Worm (Caenorhabditis elegans) whole organism, young adult: ENCODE measurements around the gene C08E8.9.

ENCODE experiments used
- B0019.2 ChIP-seq: fragments of 200-800 bp; sonication (Bioruptor generic); conservative IDR thresholded peaks from 2 replicates; pipeline ENCODE4 v1.3.6; 2022; ENCODE audit warnings: missing genetic modification reagents, missing genetic modification characterization, missing compliant biosample characterization
- B0035.1 ChIP-seq: sonication (generic microtip); optimal IDR thresholded peaks from 2 replicates; lab custom pipeline; 2016; ENCODE audit warnings: missing genetic modification characterization, mild to moderate bottlenecking, missing compliant biosample characterization, missing genotype, missing genetic modification reagents
- C17E4.6 ChIP-seq: fragments of 200-800 bp; sonication (Bioruptor generic); IDR thresholded peaks from 2 replicates; pipeline ENCODE4 v1.3.6; 2022; ENCODE audit warnings: missing genetic modification reagents, missing genetic modification characterization, missing compliant biosample characterization
- D2030.7 ChIP-seq: fragments of 200-800 bp; sonication (Bioruptor generic); IDR thresholded peaks from 2 replicates; pipeline ENCODE4 v1.3.6; 2022; ENCODE audit warnings: missing genetic modification reagents, missing genetic modification characterization, missing compliant biosample characterization
- F39B2.1 ChIP-seq: fragments of 200-800 bp; sonication (Bioruptor generic); IDR thresholded peaks from 2 replicates; pipeline ENCODE4 v1.3.6; 2022; ENCODE audit warnings: missing genetic modification reagents, missing genetic modification characterization, missing compliant biosample characterization
- F49E8.2 ChIP-seq: sonication (generic microtip); optimal IDR thresholded peaks from 3 replicates; lab custom pipeline; 2017; ENCODE audit warnings: missing genetic modification characterization, mild to moderate bottlenecking, missing compliant biosample characterization, antibody characterized with exemption, moderate library complexity; ENCODE audit not compliant: insufficient read depth
- K11D2.4 ChIP-seq: fragments of 200-800 bp; sonication (Bioruptor generic); IDR thresholded peaks from 2 replicates; pipeline ENCODE4 v1.3.6; 2022; ENCODE audit warnings: missing genetic modification reagents, missing genetic modification characterization, missing compliant biosample characterization
- T26A5.8 ChIP-seq: sonication (generic microtip); optimal IDR thresholded peaks from 2 replicates; lab custom pipeline; 2016; ENCODE audit warnings: missing genetic modification characterization, missing compliant biosample characterization
- Y53G8AR.9 ChIP-seq: fragments of 200-800 bp; sonication (Bioruptor generic); conservative IDR thresholded peaks from 2 replicates; pipeline ENCODE4 v1.3.6; 2022; ENCODE audit warnings: missing genetic modification reagents, missing genetic modification characterization, missing compliant biosample characterization
- Y67H2A.10 ChIP-seq: fragments of 200-800 bp; sonication (Bioruptor generic); conservative IDR thresholded peaks from 2 replicates; pipeline ENCODE4 v1.3.6; 2022; ENCODE audit warnings: missing genetic modification reagents, missing genetic modification characterization, missing compliant biosample characterization
- Y79H2A.3 ChIP-seq: fragments of 200-800 bp; sonication (Bioruptor generic); conservative IDR thresholded peaks from 2 replicates; pipeline ENCODE4 v1.3.6; 2022; ENCODE audit warnings: missing genetic modification reagents, missing genetic modification characterization, missing compliant biosample characterization
- akir-1 ChIP-seq: fragments of 200-800 bp; sonication (Bioruptor generic); optimal IDR thresholded peaks from 2 replicates; lab custom pipeline; 2018; ENCODE audit warnings: mild to moderate bottlenecking, missing genetic modification characterization, moderate library complexity, missing compliant biosample characterization
- ama-1 ChIP-seq, 3 experiments: fragments of 150-350 bp in 1 of 3; sonication (generic microtip) in 2 of 3; optimal IDR thresholded peaks; 2 replicates each; lab custom pipeline; 2014 to 2018; ENCODE audit warnings: missing biosample characterization in 2 of 3, missing genetic modification characterization in 2 of 3, missing genetic modification reagents in 2 of 3
- aptf-3 ChIP-seq: fragments of 200-800 bp; sonication (Bioruptor generic); IDR thresholded peaks from 2 replicates; pipeline ENCODE4 v1.3.6; 2022; ENCODE audit warnings: missing genetic modification characterization, missing compliant biosample characterization
- atf-7 ChIP-seq: sonication (generic microtip); optimal IDR thresholded peaks from 2 replicates; lab custom pipeline; 2017; ENCODE audit warnings: mild to moderate bottlenecking, missing genetic modification characterization, missing compliant biosample characterization
- athp-1 ChIP-seq: sonication (generic microtip); optimal IDR thresholded peaks from 2 replicates; lab custom pipeline; 2017; ENCODE audit warnings: mild to moderate bottlenecking, missing genetic modification characterization, missing compliant biosample characterization
- attf-3 ChIP-seq: fragments of 200-800 bp; sonication (Bioruptor generic); conservative IDR thresholded peaks from 2 replicates; pipeline ENCODE4 v1.3.6; 2022; ENCODE audit warnings: missing genetic modification reagents, missing genetic modification characterization, missing compliant biosample characterization
- attf-5 ChIP-seq: fragments of 200-800 bp; sonication (Bioruptor generic); optimal IDR thresholded peaks from 2 replicates; lab custom pipeline; 2018; ENCODE audit warnings: mild to moderate bottlenecking, missing genetic modification characterization, missing compliant biosample characterization
- attf-6 ChIP-seq: fragments of 200-800 bp; sonication (Bioruptor generic); IDR thresholded peaks from 2 replicates; pipeline ENCODE4 v1.3.6; 2022; ENCODE audit warnings: missing genetic modification reagents, missing genetic modification characterization, missing compliant biosample characterization
- bed-1 ChIP-seq: fragments of 200-800 bp; sonication (Bioruptor generic); IDR thresholded peaks from 2 replicates; pipeline ENCODE4 v1.3.6; 2022; ENCODE audit warnings: missing genetic modification reagents, missing genetic modification characterization, missing compliant biosample characterization
- ccch-3 ChIP-seq: fragments of 200-800 bp; sonication (Bioruptor generic); optimal IDR thresholded peaks from 2 replicates; lab custom pipeline; 2018; ENCODE audit warnings: mild to moderate bottlenecking, missing genetic modification characterization, missing compliant biosample characterization
- ceh-27 ChIP-seq: fragments of 200-800 bp; sonication (Bioruptor generic); optimal IDR thresholded peaks from 2 replicates; lab custom pipeline; 2018; ENCODE audit warnings: mild to moderate bottlenecking, missing genetic modification characterization, moderate library complexity, missing compliant biosample characterization
- ceh-58 ChIP-seq: fragments of 200-800 bp; sonication (Bioruptor generic); IDR thresholded peaks from 2 replicates; pipeline ENCODE4 v1.3.6; 2022; ENCODE audit warnings: missing genetic modification characterization, missing compliant biosample characterization
- ceh-91 ChIP-seq: fragments of 200-800 bp; sonication (Bioruptor generic); IDR thresholded peaks from 2 replicates; pipeline ENCODE4 v1.3.6; 2022; ENCODE audit warnings: missing genetic modification reagents, missing genetic modification characterization, missing compliant biosample characterization
- chd-7 ChIP-seq: sonication (generic microtip); optimal IDR thresholded peaks from 2 replicates; lab custom pipeline; 2016; ENCODE audit warnings: mild to moderate bottlenecking, missing genetic modification characterization, moderate library complexity, missing compliant biosample characterization
- die-1 ChIP-seq: sonication (generic microtip); optimal IDR thresholded peaks from 2 replicates; lab custom pipeline; 2016; ENCODE audit warnings: missing genotype, mild to moderate bottlenecking, missing genetic modification characterization, missing compliant biosample characterization
- dpff-1 ChIP-seq: sonication (generic microtip); optimal IDR thresholded peaks from 2 replicates; lab custom pipeline; 2017; ENCODE audit warnings: mild to moderate bottlenecking, missing genetic modification characterization, missing compliant biosample characterization
- ekl-4 ChIP-seq: fragments of 200-800 bp; sonication (Bioruptor generic); IDR thresholded peaks from 2 replicates; pipeline ENCODE4 v1.3.6; 2022; ENCODE audit warnings: missing genetic modification reagents, missing genetic modification characterization, missing compliant biosample characterization
- ets-4 ChIP-seq: fragments of 200-800 bp; sonication (Bioruptor generic); optimal IDR thresholded peaks from 2 replicates; lab custom pipeline; 2018; ENCODE audit warnings: mild to moderate bottlenecking, missing genetic modification characterization, missing compliant biosample characterization
- gei-17 ChIP-seq: fragments of 200-800 bp; sonication (Bioruptor generic); optimal IDR thresholded peaks from 2 replicates; lab custom pipeline; 2018; ENCODE audit warnings: mild to moderate bottlenecking, missing genetic modification characterization, missing compliant biosample characterization
- him-1 ChIP-seq: sonication (generic microtip); optimal IDR thresholded peaks from 2 replicates; lab custom pipeline; 2016; ENCODE audit warnings: missing genotype, missing genetic modification reagents, missing genetic modification characterization, missing compliant biosample characterization
- hlh-26 ChIP-seq: fragments of 200-800 bp; sonication (Bioruptor generic); conservative IDR thresholded peaks from 2 replicates; pipeline ENCODE4 v1.3.6; 2022; ENCODE audit warnings: missing genetic modification reagents, missing genetic modification characterization, missing compliant biosample characterization
- hsf-1 ChIP-seq: fragments of 200-800 bp; sonication (Bioruptor generic); IDR thresholded peaks from 2 replicates; pipeline ENCODE4 v1.3.6; 2022; ENCODE audit warnings: missing genetic modification reagents, missing genetic modification characterization, missing compliant biosample characterization
- let-526 ChIP-seq: fragments of 200-800 bp; sonication (Bioruptor generic); IDR thresholded peaks from 2 replicates; pipeline ENCODE4 v1.3.6; 2022; ENCODE audit warnings: missing genetic modification reagents, missing genetic modification characterization, missing compliant biosample characterization
- lin-35 ChIP-seq, 3 experiments: fragments of 150-350 bp in 2 of 3; sonication (generic microtip) in 1 of 3; optimal IDR thresholded peaks; 2 replicates each; lab custom pipeline; 2014 to 2018; ENCODE audit warnings: missing biosample characterization in 3 of 3, missing genetic modification characterization in 3 of 3, missing genetic modification reagents in 3 of 3
- madf-6 ChIP-seq: fragments of 200-800 bp; sonication (Bioruptor generic); IDR thresholded peaks from 2 replicates; pipeline ENCODE4 v1.3.6; 2022; ENCODE audit warnings: missing genetic modification reagents, missing genetic modification characterization, missing compliant biosample characterization
- mel-28 ChIP-seq: sonication (generic microtip); optimal IDR thresholded peaks from 2 replicates; lab custom pipeline; 2016; ENCODE audit warnings: borderline replicate concordance, mild to moderate bottlenecking, missing genetic modification characterization, missing compliant biosample characterization
- mxl-1 ChIP-seq: sonication (generic microtip); optimal IDR thresholded peaks from 2 replicates; lab custom pipeline; 2016; ENCODE audit warnings: missing genetic modification characterization, missing compliant biosample characterization
- nhr-27 ChIP-seq: fragments of 200-800 bp; sonication (Bioruptor generic); optimal IDR thresholded peaks from 2 replicates; lab custom pipeline; 2018; ENCODE audit warnings: mild to moderate bottlenecking, missing genetic modification characterization, moderate library complexity, missing compliant biosample characterization
- pbrm-1 ChIP-seq: fragments of 200-800 bp; sonication (Bioruptor generic); IDR thresholded peaks from 2 replicates; pipeline ENCODE4 v1.3.6; 2022; ENCODE audit warnings: missing genetic modification reagents, missing genetic modification characterization, missing compliant biosample characterization
- pha-4 ChIP-seq: fragments of 150-350 bp; sonication (generic microtip); optimal IDR thresholded peaks from 2 replicates; lab custom pipeline; 2014; ENCODE audit warnings: missing biosample characterization, missing genetic modification reagents, missing genetic modification characterization
- snpc-1.3 ChIP-seq: sonication (generic microtip); optimal IDR thresholded peaks from 2 replicates; lab custom pipeline; 2017; ENCODE audit warnings: missing genetic modification characterization, mild to moderate bottlenecking, missing compliant biosample characterization, antibody characterized with exemption, moderate library complexity, missing genotype, missing genetic modification reagents; ENCODE audit not compliant: insufficient read depth
- tbp1 ChIP-seq: fragments of 200-800 bp; sonication (Bioruptor generic); optimal IDR thresholded peaks from 2 replicates; lab custom pipeline; 2018; ENCODE audit warnings: mild to moderate bottlenecking, missing genetic modification characterization, missing compliant biosample characterization
- zfh-2 ChIP-seq: fragments of 200-800 bp; sonication (Bioruptor generic); conservative IDR thresholded peaks from 2 replicates; pipeline ENCODE4 v1.3.6; 2022; ENCODE audit warnings: missing genetic modification reagents, missing genetic modification characterization, missing compliant biosample characterization
- ztf-18 ChIP-seq: sonication (generic microtip); optimal IDR thresholded peaks from 2 replicates; lab custom pipeline; 2016; ENCODE audit warnings: missing genotype, mild to moderate bottlenecking, missing genetic modification characterization, missing compliant biosample characterization
- ztf-25 ChIP-seq: fragments of 200-800 bp; sonication (Bioruptor generic); IDR thresholded peaks from 2 replicates; pipeline ENCODE4 v1.3.6; 2022; ENCODE audit warnings: missing genetic modification reagents, missing genetic modification characterization, missing compliant biosample characterization
- ztf-26 ChIP-seq: sonication (generic microtip); optimal IDR thresholded peaks from 2 replicates; lab custom pipeline; 2017; ENCODE audit warnings: missing genetic modification characterization, missing compliant biosample characterization
- ztf-28 ChIP-seq: fragments of 200-800 bp; sonication (Bioruptor generic); IDR thresholded peaks from 2 replicates; pipeline ENCODE4 v1.3.6; 2022; ENCODE audit warnings: missing genetic modification reagents, missing genetic modification characterization, missing compliant biosample characterization
- ztf-3 ChIP-seq: fragments of 200-800 bp; sonication (Bioruptor generic); optimal IDR thresholded peaks from 2 replicates; lab custom pipeline; 2018; ENCODE audit warnings: mild to moderate bottlenecking, missing genetic modification characterization, missing compliant biosample characterization

C08E8.9 gene

ce11 chrV:18346080-18346479 is 18.6 kb upstream of the C08E8.9 start:
- peak; percentile 99 for TF ChIP-seq ets-4 (GFP tag; lab: Kevin White, UChicago)
- TF ChIP-seq T26A5.8 (tag; lab: Kevin White, UChicago): no peak
- no peak for TF ChIP-seq ceh-58
- TF ChIP-seq F49E8.2 (tag; lab: Kevin White, UChicago): no peak
- no peak for TF ChIP-seq ccch-3 (GFP tag; lab: Kevin White, UChicago)
- no peak for TF ChIP-seq pha-4 (tag; lab: Kevin White, UChicago)
- TF ChIP-seq nhr-27 (tag; lab: Kevin White, UChicago): no peak
- TF ChIP-seq lin-35 (GFP tag; optimal IDR thresholded peaks at IDR 0.05; lab: Kevin White, UChicago): no peak
- TF ChIP-seq hlh-26 (GFP tag; lab: Robert Waterston, UW): no peak
- TF ChIP-seq dpff-1: no peak
- TF ChIP-seq ztf-28 (GFP tag; lab: Robert Waterston, UW): no peak
- TF ChIP-seq athp-1 (tag; lab: Kevin White, UChicago): no peak
- no peak for TF ChIP-seq snpc-1.3
- no peak for TF ChIP-seq D2030.7 (GFP tag; lab: Robert Waterston, UW)
- TF ChIP-seq attf-5 (GFP tag; lab: Kevin White, UChicago): no peak
- no peak for TF ChIP-seq ceh-27 (GFP tag; lab: Kevin White, UChicago)
- TF ChIP-seq attf-3: no peak
- TF ChIP-seq ama-1 (optimal IDR thresholded peaks at IDR 0.05; lab: Kevin White, UChicago): no peak
- TF ChIP-seq ama-1 (GFP tag; optimal IDR thresholded peaks at IDR 0.05; lab: Kevin White, UChicago): no peak
- no peak for TF ChIP-seq ztf-25 (GFP tag; lab: Robert Waterston, UW)
- TF ChIP-seq B0035.1: no peak
- TF ChIP-seq attf-6 (GFP tag; lab: Robert Waterston, UW): no peak
- TF ChIP-seq bed-1 (GFP tag; lab: Robert Waterston, UW): no peak
- no peak for TF ChIP-seq gei-17 (GFP tag; lab: Kevin White, UChicago)
- TF ChIP-seq B0019.2 (GFP tag; lab: Robert Waterston, UW): no peak
- TF ChIP-seq C17E4.6 (GFP tag; lab: Robert Waterston, UW): no peak
- TF ChIP-seq Y53G8AR.9 (GFP tag; lab: Robert Waterston, UW): 0 out of 2 replicates have a peak, but pooled peaks have one; percentile 30
- no peak for TF ChIP-seq ztf-18 (tag; lab: Kevin White, UChicago)
- TF ChIP-seq ceh-91: no peak
- no peak for TF ChIP-seq die-1 (tag; lab: Kevin White, UChicago)
- TF ChIP-seq mxl-1: no peak
- no peak for TF ChIP-seq hsf-1 (GFP tag; lab: Robert Waterston, UW)
- no peak for TF ChIP-seq zfh-2 (GFP tag; lab: Robert Waterston, UW)
- TF ChIP-seq Y67H2A.10: no peak
- no peak for TF ChIP-seq F39B2.1
- no peak for TF ChIP-seq him-1
- TF ChIP-seq let-526 (GFP tag; lab: Robert Waterston, UW): 0 out of 2 replicates have a peak, but pooled peaks have one; percentile 13
- TF ChIP-seq Y79H2A.3 (GFP tag; lab: Robert Waterston, UW): no peak
- TF ChIP-seq pbrm-1 (GFP tag; lab: Robert Waterston, UW): no peak
- no peak for TF ChIP-seq aptf-3 (GFP tag; lab: Robert Waterston, UW)
- no peak for TF ChIP-seq madf-6 (GFP tag; lab: Robert Waterston, UW)
- no peak for TF ChIP-seq akir-1
- peak; percentile 79 for TF ChIP-seq ztf-26 (tag; lab: Kevin White, UChicago)
- TF ChIP-seq atf-7 (tag; lab: Kevin White, UChicago): peak; percentile 94
- no peak for TF ChIP-seq ztf-3 (GFP tag; lab: Kevin White, UChicago)
- peak; percentile 57; the same call in 1 of the 2 replicates for TF ChIP-seq K11D2.4
- peak; percentile 58 for TF ChIP-seq tbp1
- no peak for TF ChIP-seq ekl-4 (GFP tag; lab: Robert Waterston, UW)
- no peak for TF ChIP-seq mel-28 (tag; lab: Kevin White, UChicago)
- peak; percentile 55 for TF ChIP-seq chd-7
